Worm (Caenorhabditis elegans): ENCODE data around the gene vwa-8.

DNA sequence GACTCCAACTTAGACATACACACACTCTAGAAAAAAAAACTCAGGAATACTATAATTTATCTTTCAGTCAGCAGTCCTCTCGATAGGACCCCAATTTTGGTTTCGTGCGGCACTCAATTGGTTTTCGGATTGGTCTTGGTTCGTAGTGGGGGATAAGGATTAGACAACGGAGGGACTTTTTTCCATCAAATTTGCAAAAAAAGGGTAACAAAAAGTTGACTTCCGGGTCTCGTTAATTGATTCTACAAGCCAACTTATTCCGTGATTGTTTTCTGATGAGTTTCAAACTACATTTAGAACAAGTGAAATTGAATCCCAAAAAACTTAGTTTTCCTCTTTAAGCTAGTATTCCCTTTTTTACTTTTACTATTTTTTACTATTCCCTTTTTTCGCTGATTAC is 43.1 kb downstream of the vwa-8 start:
- TF ChIP-seq fkh-10 (GFP tag; optimal IDR thresholded peaks at IDR 0.05): no peak
- TF ChIP-seq snpc-4 (tag; optimal IDR thresholded peaks at IDR 0.05): no peak
- TF ChIP-seq nhr-237 (tag; optimal IDR thresholded peaks at IDR 0.05): no peak
- TF ChIP-seq ceh-82 (tag; optimal IDR thresholded peaks at IDR 0.05): no peak
- no peak for TF ChIP-seq ztf-4 (tag; optimal IDR thresholded peaks at IDR 0.05)
- TF ChIP-seq unc-62 (GFP tag; optimal IDR thresholded peaks at IDR 0.05): no peak
- no peak for TF ChIP-seq nhr-12 (tag; optimal IDR thresholded peaks at IDR 0.05)
- no peak for TF ChIP-seq nhr-28 (tag; optimal IDR thresholded peaks at IDR 0.05)
